Fruit fly (Drosophila melanogaster): ENCODE measurements around the gene Fit2.

The Fit2 gene

DNA sequence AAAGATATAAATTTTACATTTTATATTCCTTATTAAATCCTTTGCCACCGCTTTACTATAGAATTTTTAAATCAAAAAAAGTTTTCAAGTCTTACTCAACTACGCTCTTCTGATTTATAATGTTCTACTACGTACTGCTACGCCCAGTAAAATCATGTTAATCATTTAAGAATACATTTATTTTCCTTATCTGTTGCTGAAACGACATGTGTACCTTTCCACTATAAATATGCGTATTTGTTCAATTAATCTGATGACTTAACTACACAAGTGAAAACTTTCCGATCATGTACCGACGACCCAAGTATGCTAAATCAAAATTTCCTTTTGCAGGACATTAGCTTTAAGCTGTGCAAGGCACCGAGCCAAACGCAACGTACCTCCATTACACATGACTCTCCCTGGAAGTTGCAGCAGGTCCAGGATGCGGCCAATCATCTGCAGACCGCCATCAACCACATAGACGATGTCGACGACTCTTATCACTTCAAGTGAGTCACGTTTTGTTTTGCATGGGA is 28.3 kb downstream of the Fit2 start:
- TF ChIP-seq rgr (GFP tag; optimal IDR thresholded peaks at IDR 0.05) (no peak), Vsx2 (GFP tag; optimal IDR thresholded peaks at IDR 0.05; ENCODE audit: partially characterized antibody) (no peak), OdsH (GFP tag; optimal IDR thresholded peaks at IDR 0.05) (no peak), CrebA (GFP tag; optimal IDR thresholded peaks at IDR 0.05; ENCODE audit: borderline replicate concordance) (no peak), pan (optimal IDR thresholded peaks at IDR 0.05) (no peak), Abd-B (GFP tag; optimal IDR thresholded peaks at IDR 0.05) (no peak), Sp1 (GFP tag; optimal IDR thresholded peaks at IDR 0.05) (no peak)

DNA sequence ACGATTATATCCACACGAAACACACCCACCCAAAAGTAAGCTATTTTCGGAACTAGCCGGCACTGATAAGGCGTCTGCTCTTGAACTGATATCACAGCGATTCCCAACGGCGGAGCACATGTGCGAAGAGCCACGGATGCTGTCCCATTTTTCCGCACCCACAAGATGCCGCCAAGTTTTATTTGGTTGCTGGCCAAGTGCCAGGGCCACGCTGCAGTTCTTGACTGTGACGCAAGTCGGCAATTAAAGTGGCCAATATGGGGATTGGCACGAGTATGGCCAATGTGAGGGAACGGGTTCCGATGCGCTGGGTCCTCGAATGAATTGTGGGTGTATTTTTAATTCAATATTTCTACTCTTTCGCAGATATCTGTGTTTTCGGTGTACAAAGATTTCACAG is 29.8 kb downstream of the Fit2 start:
- TF ChIP-seq dsf (GFP tag; optimal IDR thresholded peaks at IDR 0.05; ENCODE audit: borderline replicate concordance) (no peak), Hnf4 (GFP tag; optimal IDR thresholded peaks at IDR 0.05) (no peak), pan (optimal IDR thresholded peaks at IDR 0.05) (no peak), Mio (GFP tag; optimal IDR thresholded peaks at IDR 0.05) (no peak), tai (GFP tag; optimal IDR thresholded peaks at IDR 0.05) (no peak), HLH106 (tag; optimal IDR thresholded peaks at IDR 0.05) (no peak), brk (GFP tag; optimal IDR thresholded peaks at IDR 0.05) (no peak), Dif (GFP tag; optimal IDR thresholded peaks at IDR 0.05; ENCODE audit: partially characterized antibody) (no peak)

DNA sequence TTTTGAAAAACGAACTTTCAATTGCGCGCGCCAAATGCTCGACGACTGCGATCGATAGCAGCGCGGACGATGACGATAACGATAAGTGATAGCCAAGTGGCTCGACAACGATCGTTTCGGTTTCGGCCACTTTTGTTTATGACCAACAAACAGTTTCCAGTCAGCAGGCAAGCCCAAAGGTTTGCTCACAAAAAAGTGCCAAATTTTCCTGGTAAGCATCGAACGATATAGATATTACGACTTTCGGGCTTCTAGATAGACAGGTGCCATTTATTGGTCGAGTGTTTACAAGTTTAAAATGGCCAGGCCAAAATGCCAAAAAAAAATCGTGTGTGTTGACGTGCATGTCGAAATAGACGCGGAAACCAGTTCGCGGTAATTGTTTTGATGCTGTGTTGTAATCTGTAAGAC is 31.3 kb downstream of the Fit2 start, which contains the start of gene CG7724:
CG7724 (plus strand) TSS at position 147 of the 411 bp plus-strand sequence.
- TF ChIP-seq dmrt93B (GFP tag; optimal IDR thresholded peaks at IDR 0.05) (no peak), jim (GFP tag; optimal IDR thresholded peaks at IDR 0.05) (no peak), brk (GFP tag; optimal IDR thresholded peaks at IDR 0.05) (no peak), Vsx2 (GFP tag; optimal IDR thresholded peaks at IDR 0.05; ENCODE audit: partially characterized antibody) (no peak), Hr78 (GFP tag; optimal IDR thresholded peaks at IDR 0.05) (no peak), foxo (GFP tag; optimal IDR thresholded peaks at IDR 0.05) (no peak), woc (GFP tag; optimal IDR thresholded peaks at IDR 0.05) (no peak), dsf (GFP tag; optimal IDR thresholded peaks at IDR 0.05; ENCODE audit: borderline replicate concordance) (no peak)
